Fruit fly (Drosophila melanogaster) whole organism, wandering third instar larva: ENCODE results near the gene CG32036.

Experiments
- Abd-B ChIP-seq: fragments of >200 bp; optimal IDR thresholded peaks from 2 replicates; lab custom pipeline; 2017; ENCODE audit warnings: missing biosample characterization, missing genetic modification characterization
- CG32264 ChIP-seq: fragments of 200-800 bp; sonication (Bioruptor generic); optimal IDR thresholded peaks from 2 replicates; lab custom pipeline; 2016; ENCODE audit warnings: missing biosample characterization, missing genetic modification characterization
- CG9705 ChIP-seq: fragments of 200-800 bp; sonication (Bioruptor generic); optimal IDR thresholded peaks from 2 replicates; lab custom pipeline; 2018; ENCODE audit warnings: missing biosample characterization, mild to moderate bottlenecking, missing genetic modification characterization
- CrebA ChIP-seq: fragments of 200-800 bp; sonication (Bioruptor generic); optimal IDR thresholded peaks from 2 replicates; lab custom pipeline; 2016; ENCODE audit warnings: missing biosample characterization, mild to moderate bottlenecking, missing genetic modification characterization, borderline replicate concordance
- Dfd ChIP-seq: fragments of >200 bp; optimal IDR thresholded peaks from 2 replicates; lab custom pipeline; 2017; ENCODE audit warnings: missing biosample characterization, missing genetic modification characterization
- Dif ChIP-seq: fragments of 200-275, 200-300 bp; sonication (Bioruptor generic); optimal IDR thresholded peaks from 2 replicates; lab custom pipeline; 2018; ENCODE audit warnings: missing biosample characterization, missing genetic modification characterization; ENCODE audit not compliant: partially characterized antibody
- GATAd ChIP-seq: sonication (Bioruptor generic); optimal IDR thresholded peaks from 2 replicates; lab custom pipeline; 2016; ENCODE audit warnings: missing biosample characterization, missing genetic modification characterization
- HLH106 ChIP-seq: fragments of 200-800 bp; optimal IDR thresholded peaks from 3 replicates; lab custom pipeline; 2019; ENCODE audit warnings: missing biosample characterization, mild to moderate bottlenecking, missing genetic modification characterization, moderate library complexity
- Hnf4 ChIP-seq: fragments of 200-800 bp; sonication (Bioruptor generic); optimal IDR thresholded peaks from 2 replicates; lab custom pipeline; 2016; ENCODE audit warnings: missing biosample characterization, mild to moderate bottlenecking, missing genetic modification characterization
- Hr78 ChIP-seq: fragments of >200 bp; optimal IDR thresholded peaks from 2 replicates; lab custom pipeline; 2017; ENCODE audit warnings: missing biosample characterization, missing genetic modification characterization
- Hr83 ChIP-seq: fragments of 200-300 bp; sonication (Bioruptor generic); optimal IDR thresholded peaks from 2 replicates; lab custom pipeline; 2016; ENCODE audit warnings: missing biosample characterization, mild to moderate bottlenecking, missing genetic modification characterization, moderate library complexity; ENCODE audit not compliant: poor library complexity, severe bottlenecking
- Jra ChIP-seq: sonication (Bioruptor generic); optimal IDR thresholded peaks from 2 replicates; lab custom pipeline; 2016; ENCODE audit warnings: missing biosample characterization, missing genetic modification characterization
- Myc ChIP-seq: fragments of >200 bp; optimal IDR thresholded peaks from 2 replicates; lab custom pipeline; 2017
- N ChIP-seq: fragments of >200 bp; optimal IDR thresholded peaks from 2 replicates; lab custom pipeline; 2018; ENCODE audit warnings: missing biosample characterization, missing external identifiers, missing genetic modification characterization
- OdsH ChIP-seq: fragments of 200-800 bp; sonication (Bioruptor generic); optimal IDR thresholded peaks from 2 replicates; lab custom pipeline; 2016; ENCODE audit warnings: missing biosample characterization, mild to moderate bottlenecking, missing genetic modification characterization
- Rel ChIP-seq, 2 experiments: fragments of 200-800 bp; sonication (Bioruptor generic) in 1 of 2; optimal IDR thresholded peaks; 2 replicates in 1 of 2; 3 replicates in 1 of 2; lab custom pipeline; 2016 to 2019; ENCODE audit warnings: mild to moderate bottlenecking in 2 of 2, missing biosample characterization in 2 of 2, missing genetic modification characterization in 2 of 2, moderate library complexity in 1 of 2
- Sp1 ChIP-seq: fragments of 200-800 bp; sonication (Bioruptor generic); optimal IDR thresholded peaks from 3 replicates; lab custom pipeline; 2019; ENCODE audit warnings: missing biosample characterization, mild to moderate bottlenecking, missing genetic modification characterization, moderate library complexity
- Vsx2 ChIP-seq: fragments of 200-300, 225-300 bp; sonication (Bioruptor generic); optimal IDR thresholded peaks from 2 replicates; lab custom pipeline; 2018; ENCODE audit warnings: missing biosample characterization, missing genetic modification characterization; ENCODE audit not compliant: partially characterized antibody
- dl ChIP-seq, 2 experiments: fragments of 175-275, 200-275 bp in 1 of 2; fragments of 200-275 bp in 1 of 2; sonication (Bioruptor generic); optimal IDR thresholded peaks; lab custom pipeline; 2018; ENCODE audit warnings: mild to moderate bottlenecking in 2 of 2, missing biosample characterization in 2 of 2, missing genetic modification characterization in 2 of 2, moderate library complexity in 2 of 2; ENCODE audit not compliant: partially characterized antibody in 2 of 2, insufficient read depth in 1 of 2
- ey ChIP-seq: fragments of 200-800 bp; sonication (Bioruptor generic); optimal IDR thresholded peaks from 2 replicates; lab custom pipeline; 2016; ENCODE audit warnings: missing biosample characterization, missing genetic modification characterization
- foxo ChIP-seq, 2 experiments: fragments of 200-800 bp; sonication (Bioruptor generic); optimal IDR thresholded peaks; 2 replicates in 1 of 2; 3 replicates in 1 of 2; lab custom pipeline; 2016 to 2017; ENCODE audit warnings: missing biosample characterization in 2 of 2, missing genetic modification characterization in 2 of 2
- fru ChIP-seq: fragments of 200-800 bp; sonication (Bioruptor generic); optimal IDR thresholded peaks from 3 replicates; lab custom pipeline; 2016; ENCODE audit warnings: missing biosample characterization, mild to moderate bottlenecking, missing genetic modification characterization
- h ChIP-seq: fragments of 200-800 bp; sonication (Bioruptor generic); optimal IDR thresholded peaks from 3 replicates; lab custom pipeline; 2016; ENCODE audit warnings: missing biosample characterization, mild to moderate bottlenecking, missing genetic modification characterization
- lola ChIP-seq: fragments of >200 bp; optimal IDR thresholded peaks from 2 replicates; lab custom pipeline; 2017; ENCODE audit warnings: missing biosample characterization, missing genetic modification characterization
- psq ChIP-seq: fragments of 200-800 bp; sonication (Bioruptor generic); optimal IDR thresholded peaks from 3 replicates; lab custom pipeline; 2017; ENCODE audit warnings: missing biosample characterization, mild to moderate bottlenecking, missing genetic modification characterization, moderate library complexity
- rgr ChIP-seq: fragments of 200-800 bp; sonication (Bioruptor generic); optimal IDR thresholded peaks from 3 replicates; lab custom pipeline; 2016; ENCODE audit warnings: missing biosample characterization, mild to moderate bottlenecking, missing genetic modification characterization
- sage ChIP-seq: fragments of 200-800 bp; sonication (Bioruptor generic); optimal IDR thresholded peaks from 2 replicates; lab custom pipeline; 2016; ENCODE audit warnings: missing biosample characterization, mild to moderate bottlenecking, missing genetic modification characterization
- sv ChIP-seq: fragments of 200-800 bp; sonication (Bioruptor generic); optimal IDR thresholded peaks from 3 replicates; lab custom pipeline; 2016; ENCODE audit warnings: missing biosample characterization, missing genetic modification characterization
- usp ChIP-seq: fragments of >200 bp; optimal IDR thresholded peaks from 2 replicates; lab custom pipeline; 2017; ENCODE audit warnings: missing biosample characterization, missing genetic modification characterization
- woc ChIP-seq: sonication (Bioruptor generic); optimal IDR thresholded peaks from 2 replicates; lab custom pipeline; 2016; ENCODE audit warnings: missing biosample characterization, mild to moderate bottlenecking, missing genetic modification characterization

Gene CG32036

dm6 chr3L:9489627-9490026 is 594 bp upstream of the CG32036 start:
- TF ChIP-seq Myc (lab: Kevin White, UChicago) (no peak), Dif (GFP tag; lab: Kevin White, UChicago) (no peak), foxo (GFP tag; optimal IDR thresholded peaks at IDR 0.05; lab: Kevin White, UChicago) (no peak), Vsx2 (GFP tag; lab: Kevin White, UChicago) (no peak), sv (no peak), rgr (GFP tag; lab: Kevin White, UChicago) (no peak), h (no peak), Sp1 (GFP tag; lab: Kevin White, UChicago) (no peak), Abd-B (GFP tag; lab: Kevin White, UChicago) (no peak), Jra (GFP tag; lab: Kevin White, UChicago) (no peak), CrebA (no peak), psq (GFP tag; lab: Kevin White, UChicago) (no peak), Hr78 (GFP tag; lab: Kevin White, UChicago) (no peak)

- TF ChIP-seq sv = no peak
- TF ChIP-seq CG9705 = no peak
- TF ChIP-seq CrebA = no peak
- peak; percentile 48 for TF ChIP-seq Myc (lab: Kevin White, UChicago)
- TF ChIP-seq Vsx2 (GFP tag; lab: Kevin White, UChicago) = no peak
- no peak for TF ChIP-seq Dfd (GFP tag; lab: Kevin White, UChicago)
- TF ChIP-seq Rel (GFP tag; optimal IDR thresholded peaks at IDR 0.05; lab: Kevin White, UChicago) = no peak
- peak; percentile 40 for TF ChIP-seq Rel (tag; optimal IDR thresholded peaks at IDR 0.05; lab: Kevin White, UChicago)
- no peak for TF ChIP-seq OdsH (GFP tag; lab: Kevin White, UChicago)
- no peak for TF ChIP-seq CG32264 (GFP tag; lab: Kevin White, UChicago)
- no peak for TF ChIP-seq N (GFP tag; lab: Kevin White, UChicago)
- TF ChIP-seq usp (GFP tag; lab: Kevin White, UChicago) = no peak
- TF ChIP-seq, all 38 proteins: peak for 2
Observed at dm6 chr3L:9487586-9487985, 1.4 kb downstream of the CG32036 start, which contains the start of gene pall. Gene pall (minus strand): TSS chr3L:9487790.

- peak; percentile 55 for TF ChIP-seq Sp1 (GFP tag; lab: Kevin White, UChicago)
- TF ChIP-seq CG9705 = peak; percentile 37
- TF ChIP-seq HLH106 (tag; lab: Kevin White, UChicago) = peak; percentile 48
- peak; percentile 35 for TF ChIP-seq OdsH (GFP tag; lab: Kevin White, UChicago)
- TF ChIP-seq lola (GFP tag; lab: Kevin White, UChicago) = no peak
- TF ChIP-seq woc (GFP tag; lab: Kevin White, UChicago) = no peak
- TF ChIP-seq Hr83 (GFP tag; lab: Kevin White, UChicago) = peak; percentile 83
- peak; percentile 68 for TF ChIP-seq rgr (GFP tag; lab: Kevin White, UChicago)
- no peak for TF ChIP-seq Rel (GFP tag; optimal IDR thresholded peaks at IDR 0.05; lab: Kevin White, UChicago)
- peak; percentile 51 for TF ChIP-seq Rel (tag; optimal IDR thresholded peaks at IDR 0.05; lab: Kevin White, UChicago)
- no peak for TF ChIP-seq Hr78 (GFP tag; lab: Kevin White, UChicago)
- peak in 1 of 2 experiments; percentile 78 for TF ChIP-seq foxo (GFP tag; optimal IDR thresholded peaks at IDR 0.05; lab: Kevin White, UChicago)
- peak; percentile 70 for TF ChIP-seq psq (GFP tag; lab: Kevin White, UChicago)
- TF ChIP-seq fru = peak; percentile 49
- peak; percentile 47 for TF ChIP-seq ey
- no peak for TF ChIP-seq sage (GFP tag; lab: Kevin White, UChicago)
- peak; percentile 66 for TF ChIP-seq h
- TF ChIP-seq, all 38 proteins: peak for 12
Observed at dm6 chr3L:9476829-9477228, 12.2 kb downstream of the CG32036 start, which contains the start of the genes Uch-L5 and Jarid2. Gene Uch-L5 (minus strand): TSS chr3L:9476965. Gene Jarid2 (plus strand): TSS chr3L:9477038.

DNA sequence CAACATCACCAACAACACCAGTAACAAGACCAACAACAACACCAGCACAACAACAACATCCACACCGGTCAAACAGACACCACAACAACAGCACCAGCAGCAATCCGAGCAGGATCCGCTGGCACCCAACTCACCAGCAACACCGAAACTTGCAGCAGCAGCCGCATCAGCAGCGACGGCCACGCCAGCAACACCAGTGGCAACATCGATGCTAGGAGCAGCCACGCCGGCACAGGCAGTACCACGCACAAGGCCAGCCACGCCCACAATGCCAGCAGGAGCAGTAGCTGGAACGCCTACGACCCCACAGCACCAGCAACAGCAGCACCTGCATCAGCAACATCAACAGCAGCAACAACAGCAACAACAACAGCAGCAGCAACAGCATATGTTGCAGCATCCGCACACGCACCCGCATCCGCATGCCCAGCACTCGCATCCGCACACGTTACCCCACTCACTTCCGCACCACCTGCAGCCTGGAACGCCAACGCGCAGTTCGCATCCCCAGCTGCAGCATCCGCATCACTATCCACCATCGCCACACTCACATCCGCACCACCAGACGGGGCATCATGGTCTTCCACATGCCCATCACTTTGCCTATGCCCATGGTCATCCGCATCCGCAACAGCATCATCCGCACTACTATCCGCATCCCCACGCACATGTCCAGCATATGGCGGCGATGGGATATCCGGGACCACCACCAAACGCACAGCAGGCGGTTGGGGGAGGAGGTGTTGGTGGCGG is 17.7 kb downstream of the CG32036 start:
- TF ChIP-seq Dfd (GFP tag; lab: Kevin White, UChicago) (peak; percentile 92), usp (GFP tag; lab: Kevin White, UChicago) (no peak), Hnf4 (GFP tag; lab: Kevin White, UChicago) (no peak), Hr83 (GFP tag; lab: Kevin White, UChicago) (no peak), GATAd (GFP tag; lab: Kevin White, UChicago) (no peak), dl (GFP tag; optimal IDR thresholded peaks at IDR 0.05; lab: Kevin White, UChicago; ENCODE audit: insufficient read depth in 1 of 2, partially characterized antibody in 2 of 2) (no peak)
